Worm (Caenorhabditis elegans) whole organism, L3 larva: ENCODE results near the gene Y57G11C.46.

Source experiments
- egl-27 ChIP-seq: sonication (generic microtip); optimal IDR thresholded peaks from 4 replicates; lab custom pipeline; 2017; ENCODE audit warnings: missing biosample characterization, missing genetic modification reagents, missing genetic modification characterization
- mdl-1 ChIP-seq: fragments of 150-350 bp; optimal IDR thresholded peaks from 2 replicates; lab custom pipeline; 2014; ENCODE audit warnings: missing biosample characterization, missing genetic modification characterization
- nhr-237 ChIP-seq: fragments of 150-350 bp; optimal IDR thresholded peaks from 2 replicates; lab custom pipeline; 2014; ENCODE audit warnings: missing biosample characterization, missing genetic modification characterization
- unc-39 ChIP-seq: sonication (generic microtip); optimal IDR thresholded peaks from 4 replicates; lab custom pipeline; 2017; ENCODE audit warnings: missing biosample characterization, missing genetic modification characterization
- ztf-4 ChIP-seq: fragments of 150-350 bp; optimal IDR thresholded peaks from 2 replicates; lab custom pipeline; 2014; ENCODE audit warnings: missing biosample characterization, missing genetic modification characterization

ce11 chrIV:14782211-14782610, 34.0 kb downstream of the Y57G11C.46 start, which contains the start of gene Y57G11C.1130:
- TF ChIP-seq nhr-237 (tag; lab: Kevin White, UChicago) (no peak), egl-27 (tag; lab: Kevin White, UChicago) (no peak), ztf-4 (no peak), mdl-1 (tag; lab: Kevin White, UChicago) (no peak), unc-39 (tag; lab: Kevin White, UChicago) (no peak)
